Worm (Caenorhabditis elegans) whole organism, L1 larva: ENCODE measurements around the gene msp-81.

ENCODE experiments used
- C34B4.2 ChIP-seq: sonication (generic microtip); optimal IDR thresholded peaks from 2 replicates; lab custom pipeline; 2017; ENCODE audit warnings: mild to moderate bottlenecking, missing genetic modification characterization, missing compliant biosample characterization
- aha-1 ChIP-seq: fragments of 150-350 bp; optimal IDR thresholded peaks from 2 replicates; lab custom pipeline; 2014; ENCODE audit warnings: missing biosample characterization, missing genetic modification characterization
- aly-2 ChIP-seq: fragments of 150-350 bp; optimal IDR thresholded peaks from 2 replicates; lab custom pipeline; 2014; ENCODE audit warnings: missing biosample characterization, missing genetic modification characterization
- ama-1 ChIP-seq: fragments of 150-350 bp; optimal IDR thresholded peaks from 2 replicates; lab custom pipeline; 2014
- blmp-1 ChIP-seq: fragments of 150-350 bp; optimal IDR thresholded peaks from 2 replicates; lab custom pipeline; 2014; ENCODE audit warnings: missing biosample characterization, missing genetic modification characterization
- ceh-8 ChIP-seq: fragments of 200-800 bp; sonication (Bioruptor generic); optimal IDR thresholded peaks from 2 replicates; lab custom pipeline; 2018; ENCODE audit warnings: mild to moderate bottlenecking, missing genetic modification characterization, moderate library complexity, missing compliant biosample characterization
- ceh-82 ChIP-seq, 3 experiments: fragments of 150-350 bp in 1 of 3; sonication (generic microtip) in 2 of 3; optimal IDR thresholded peaks; 2 replicates each; lab custom pipeline; 2014 to 2017; ENCODE audit warnings: missing biosample characterization in 3 of 3, missing genetic modification characterization in 3 of 3
- ceh-90 ChIP-seq: sonication (generic microtip); optimal IDR thresholded peaks from 2 replicates; lab custom pipeline; 2016; ENCODE audit warnings: missing genetic modification characterization, missing compliant biosample characterization
- ces-1 ChIP-seq: fragments of 150-350 bp; optimal IDR thresholded peaks from 2 replicates; lab custom pipeline; 2014; ENCODE audit warnings: missing biosample characterization, missing genetic modification reagents, missing genetic modification characterization
- dpl-1 ChIP-seq, 3 experiments: fragments of 150-350 bp in 2 of 3; sonication (generic microtip) in 1 of 3; optimal IDR thresholded peaks; 2 replicates each; lab custom pipeline; 2014 to 2017; ENCODE audit warnings: missing biosample characterization in 3 of 3, missing genetic modification characterization in 3 of 3, missing genetic modification reagents in 3 of 3
- dsc-1 ChIP-seq: sonication (generic microtip); optimal IDR thresholded peaks from 2 replicates; lab custom pipeline; 2016; ENCODE audit warnings: mild to moderate bottlenecking, missing genetic modification characterization, missing compliant biosample characterization
- efl-3 ChIP-seq: fragments of 200-800 bp; sonication (Bioruptor generic); optimal IDR thresholded peaks from 2 replicates; lab custom pipeline; 2018; ENCODE audit warnings: mild to moderate bottlenecking, missing genetic modification characterization, missing compliant biosample characterization
- egl-13 ChIP-seq: sonication (generic microtip); optimal IDR thresholded peaks from 2 replicates; lab custom pipeline; 2016; ENCODE audit warnings: missing genotype, missing genetic modification reagents, missing genetic modification characterization, missing compliant biosample characterization
- egl-27 ChIP-seq, 2 experiments: fragments of 150-350 bp in 1 of 2; sonication (generic microtip); optimal IDR thresholded peaks; 3 replicates each; lab custom pipeline; 2017 to 2018; ENCODE audit warnings: missing biosample characterization in 2 of 2, missing genetic modification characterization in 2 of 2, missing genetic modification reagents in 2 of 2
- elt-2 ChIP-seq: sonication (generic microtip); optimal IDR thresholded peaks from 2 replicates; lab custom pipeline; 2016; ENCODE audit warnings: missing genetic modification characterization, mild to moderate bottlenecking, inconsistent platforms, missing compliant biosample characterization, missing genetic modification reagents
- ets-5 ChIP-seq: fragments of 200-800 bp; sonication (Bioruptor generic); IDR thresholded peaks from 2 replicates; pipeline ENCODE4 v1.3.6; 2022; ENCODE audit warnings: missing genetic modification characterization, missing compliant biosample characterization
- fkh-4 ChIP-seq: sonication (generic microtip); optimal IDR thresholded peaks from 2 replicates; lab custom pipeline; 2016; ENCODE audit warnings: missing compliant biosample characterization, missing genetic modification characterization, borderline replicate concordance
- fkh-8 ChIP-seq: sonication (generic microtip); optimal IDR thresholded peaks from 2 replicates; lab custom pipeline; 2016; ENCODE audit warnings: mild to moderate bottlenecking, missing genetic modification characterization, missing compliant biosample characterization
- hpl-2 ChIP-seq: fragments of 150-350 bp; optimal IDR thresholded peaks from 2 replicates; lab custom pipeline; 2014; ENCODE audit warnings: missing biosample characterization, missing genetic modification reagents, missing genetic modification characterization
- irx-1 ChIP-seq: sonication (generic microtip); optimal IDR thresholded peaks from 2 replicates; lab custom pipeline; 2016; ENCODE audit warnings: missing genetic modification characterization, missing compliant biosample characterization
- jun-1 ChIP-seq: fragments of 150-350 bp; optimal IDR thresholded peaks from 2 replicates; lab custom pipeline; 2014; ENCODE audit warnings: missing biosample characterization, missing genetic modification reagents, missing genetic modification characterization
- lin-13 ChIP-seq: fragments of 150-350 bp; optimal IDR thresholded peaks from 2 replicates; lab custom pipeline; 2014; ENCODE audit warnings: missing biosample characterization, missing genetic modification reagents, missing genetic modification characterization
- lin-14 ChIP-seq: fragments of 200-800 bp; sonication (Bioruptor generic); optimal IDR thresholded peaks from 2 replicates; lab custom pipeline; 2018; ENCODE audit warnings: mild to moderate bottlenecking, missing genetic modification characterization, moderate library complexity, missing compliant biosample characterization
- lin-39 ChIP-seq: fragments of 150-350 bp; optimal IDR thresholded peaks from 2 replicates; lab custom pipeline; 2014; ENCODE audit warnings: missing biosample characterization, missing genetic modification reagents, missing genetic modification characterization
- lsy-2 ChIP-seq, 2 experiments: fragments of 150-350 bp; optimal IDR thresholded peaks; 2 replicates each; lab custom pipeline; 2014; ENCODE audit warnings: missing biosample characterization in 2 of 2, missing genetic modification characterization in 2 of 2
- mab-9 ChIP-seq: fragments of 200-800 bp; sonication (Bioruptor generic); IDR thresholded peaks from 2 replicates; pipeline ENCODE4 v1.3.6; 2022; ENCODE audit warnings: missing genetic modification reagents, missing genetic modification characterization, missing compliant biosample characterization
- mep-1 ChIP-seq: fragments of 150-350 bp; optimal IDR thresholded peaks from 2 replicates; lab custom pipeline; 2014; ENCODE audit warnings: missing biosample characterization, missing genetic modification characterization
- nhr-11 ChIP-seq: fragments of 150-350 bp; optimal IDR thresholded peaks from 2 replicates; lab custom pipeline; 2014; ENCODE audit warnings: missing biosample characterization, missing genetic modification characterization
- nhr-19 ChIP-seq: fragments of 200-800 bp; sonication (Bioruptor generic); conservative IDR thresholded peaks from 2 replicates; pipeline ENCODE4 v1.3.6; 2022; ENCODE audit warnings: missing genetic modification characterization, missing compliant biosample characterization
- nhr-20 ChIP-seq: sonication (generic microtip); optimal IDR thresholded peaks from 2 replicates; lab custom pipeline; 2016; ENCODE audit warnings: mild to moderate bottlenecking, missing genetic modification characterization, missing compliant biosample characterization
- nhr-237 ChIP-seq: fragments of 150-350 bp; optimal IDR thresholded peaks from 2 replicates; lab custom pipeline; 2014; ENCODE audit warnings: missing biosample characterization, missing genetic modification characterization
- nhr-28 ChIP-seq: fragments of 150-350 bp; optimal IDR thresholded peaks from 2 replicates; lab custom pipeline; 2014; ENCODE audit warnings: missing biosample characterization, missing genetic modification characterization
- nhr-47 ChIP-seq: sonication (generic microtip); optimal IDR thresholded peaks from 2 replicates; lab custom pipeline; 2016; ENCODE audit warnings: mild to moderate bottlenecking, missing genetic modification characterization, moderate library complexity, missing compliant biosample characterization
- nhr-71 ChIP-seq: sonication (generic microtip); optimal IDR thresholded peaks from 2 replicates; lab custom pipeline; 2016; ENCODE audit warnings: mild to moderate bottlenecking, missing genetic modification characterization, moderate library complexity, missing compliant biosample characterization
- nhr-76 ChIP-seq: sonication (generic microtip); optimal IDR thresholded peaks from 2 replicates; lab custom pipeline; 2017; ENCODE audit warnings: missing biosample characterization, missing genetic modification characterization
- nhr-77 ChIP-seq: fragments of 150-350 bp; optimal IDR thresholded peaks from 2 replicates; lab custom pipeline; 2014; ENCODE audit warnings: missing biosample characterization, missing genetic modification characterization
- nhr-84 ChIP-seq: sonication (generic microtip); optimal IDR thresholded peaks from 2 replicates; lab custom pipeline; 2017; ENCODE audit warnings: missing biosample characterization, missing genetic modification characterization
- nhr-85 ChIP-seq: sonication (generic microtip); peaks from one replicate; lab custom pipeline; 2016; ENCODE audit warnings: missing genetic modification characterization, inconsistent platforms, missing compliant biosample characterization
- nhr-90 ChIP-seq: sonication (generic microtip); optimal IDR thresholded peaks from 2 replicates; lab custom pipeline; 2016; ENCODE audit warnings: mild to moderate bottlenecking, missing genetic modification characterization, missing compliant biosample characterization; ENCODE audit not compliant: poor library complexity
- pag-3 ChIP-seq: sonication (generic microtip); optimal IDR thresholded peaks from 2 replicates; lab custom pipeline; 2017; ENCODE audit warnings: missing genetic modification characterization, mild to moderate bottlenecking, missing compliant biosample characterization, antibody characterized with exemption, borderline replicate concordance; ENCODE audit not compliant: insufficient read depth
- pqm-1 ChIP-seq: sonication (generic microtip); optimal IDR thresholded peaks from 3 replicates; lab custom pipeline; 2017; ENCODE audit warnings: missing biosample characterization, missing genetic modification characterization
- rnt-1 ChIP-seq: sonication (generic microtip); optimal IDR thresholded peaks from 2 replicates; lab custom pipeline; 2016; ENCODE audit warnings: mild to moderate bottlenecking, missing genetic modification characterization, moderate library complexity, missing compliant biosample characterization
- snpc-4 ChIP-seq: fragments of 150-350 bp; optimal IDR thresholded peaks from 2 replicates; lab custom pipeline; 2014; ENCODE audit warnings: missing biosample characterization, missing genetic modification characterization
- sptf-1 ChIP-seq: fragments of 150-350 bp; optimal IDR thresholded peaks from 2 replicates; lab custom pipeline; 2014; ENCODE audit warnings: missing biosample characterization, missing genetic modification characterization
- swsn-7 ChIP-seq: sonication (generic microtip); optimal IDR thresholded peaks from 2 replicates; lab custom pipeline; 2016; ENCODE audit warnings: missing genetic modification characterization, missing compliant biosample characterization
- tbx-2 ChIP-seq: sonication (generic microtip); optimal IDR thresholded peaks from 2 replicates; lab custom pipeline; 2016; ENCODE audit warnings: missing genetic modification characterization, missing compliant biosample characterization
- unc-130 ChIP-seq: fragments of 150-350 bp; optimal IDR thresholded peaks from 2 replicates; lab custom pipeline; 2017; ENCODE audit warnings: missing biosample characterization, missing genetic modification characterization, inconsistent platforms
- unc-86 ChIP-seq: sonication (generic microtip); optimal IDR thresholded peaks from 2 replicates; lab custom pipeline; 2016; ENCODE audit warnings: missing genetic modification characterization, missing compliant biosample characterization
- vab-15 ChIP-seq: sonication (generic microtip); optimal IDR thresholded peaks from 2 replicates; lab custom pipeline; 2017; ENCODE audit warnings: missing genotype, mild to moderate bottlenecking, missing genetic modification characterization, missing compliant biosample characterization
- xbp-1 ChIP-seq: sonication (generic microtip); optimal IDR thresholded peaks from 2 replicates; lab custom pipeline; 2016; ENCODE audit warnings: missing genetic modification characterization, missing compliant biosample characterization
- zag-1 ChIP-seq: fragments of 150-350 bp; optimal IDR thresholded peaks from 2 replicates; lab custom pipeline; 2014; ENCODE audit warnings: missing biosample characterization, missing genetic modification characterization
- zip-4 ChIP-seq: fragments of 200-800 bp; sonication (Bioruptor generic); optimal IDR thresholded peaks from 2 replicates; lab custom pipeline; 2018; ENCODE audit warnings: mild to moderate bottlenecking, missing genetic modification characterization, moderate library complexity, missing compliant biosample characterization
- ztf-4 ChIP-seq: fragments of 150-350 bp; optimal IDR thresholded peaks from 2 replicates; lab custom pipeline; 2014; ENCODE audit warnings: missing biosample characterization, missing genetic modification characterization

Gene msp-81

ce11 chrIV:9867915-9868314 is 31.7 kb upstream of the msp-81 start (continued):
- TF ChIP-seq nhr-90 (tag; lab: Kevin White, UChicago), result peak; percentile 87
- no peak for TF ChIP-seq ceh-8 (GFP tag; lab: Kevin White, UChicago)
- no peak for TF ChIP-seq nhr-76 (tag; lab: Kevin White, UChicago)
- TF ChIP-seq zag-1 (tag; lab: Kevin White, UChicago), result no peak
- TF ChIP-seq ces-1 (GFP tag; lab: Kevin White, UChicago), result no peak
- no peak for TF ChIP-seq sptf-1
- peak; percentile 94 for TF ChIP-seq blmp-1 (tag; lab: Kevin White, UChicago)
- no peak for TF ChIP-seq dsc-1 (tag; lab: Kevin White, UChicago)
- peak in 1 of 3 experiments; percentile 28 for TF ChIP-seq dpl-1 (GFP tag; optimal IDR thresholded peaks at IDR 0.05; lab: Kevin White, UChicago)
- no peak for TF ChIP-seq ets-5 (GFP tag; lab: Robert Waterston, UW)
- TF ChIP-seq egl-13 (tag; lab: Kevin White, UChicago), result no peak
- TF ChIP-seq lin-39 (tag; lab: Kevin White, UChicago), result no peak
- TF ChIP-seq swsn-7 (tag; lab: Kevin White, UChicago), result no peak
- no peak for TF ChIP-seq mab-9 (GFP tag; lab: Robert Waterston, UW)
- no peak for TF ChIP-seq pqm-1 (tag; lab: Kevin White, UChicago)
- TF ChIP-seq unc-130, result peak; percentile 89
- TF ChIP-seq pag-3, result no peak
- TF ChIP-seq fkh-8 (tag; lab: Kevin White, UChicago), result no peak
- TF ChIP-seq elt-2, result no peak
- TF ChIP-seq unc-86 (tag; lab: Kevin White, UChicago), result no peak
- no peak for TF ChIP-seq jun-1
- TF ChIP-seq tbx-2, result peak; percentile 84
- peak; percentile 53 for TF ChIP-seq mep-1 (tag; lab: Kevin White, UChicago)
- no peak for TF ChIP-seq ceh-90
- no peak for TF ChIP-seq hpl-2 (GFP tag; lab: Kevin White, UChicago)
- no peak for TF ChIP-seq nhr-237 (tag; lab: Kevin White, UChicago)
- TF ChIP-seq nhr-11 (tag; lab: Kevin White, UChicago), result no peak
- TF ChIP-seq vab-15 (tag; lab: Kevin White, UChicago), result no peak
- TF ChIP-seq nhr-77 (tag; lab: Kevin White, UChicago), result no peak
- no peak for TF ChIP-seq xbp-1 (tag; lab: Kevin White, UChicago)
- TF ChIP-seq ceh-82 (tag; optimal IDR thresholded peaks at IDR 0.05; lab: Kevin White, UChicago), result no peak
- no peak for TF ChIP-seq ama-1 (lab: Kevin White, UChicago)
- peak; percentile 61 to 74 for TF ChIP-seq lsy-2 (tag; optimal IDR thresholded peaks at IDR 0.05; lab: Kevin White, UChicago)
- peak; percentile 96 for TF ChIP-seq nhr-20 (tag; lab: Kevin White, UChicago)
- TF ChIP-seq rnt-1 (tag; lab: Kevin White, UChicago), result no peak
- TF ChIP-seq efl-3 (GFP tag; lab: Kevin White, UChicago), result no peak
- peak; percentile 87 for TF ChIP-seq nhr-19
- TF ChIP-seq aly-2 (tag; lab: Kevin White, UChicago), result no peak
- TF ChIP-seq aha-1 (tag; lab: Kevin White, UChicago), result no peak
- no peak for TF ChIP-seq nhr-28 (tag; lab: Kevin White, UChicago)
- TF ChIP-seq irx-1 (tag; lab: Kevin White, UChicago), result no peak
- no peak for TF ChIP-seq snpc-4
- no peak for TF ChIP-seq egl-27 (tag; optimal IDR thresholded peaks at IDR 0.05; lab: Kevin White, UChicago)
- TF ChIP-seq ztf-4 (tag; lab: Kevin White, UChicago), result peak; percentile 62
- peak; percentile 98 for TF ChIP-seq nhr-85 (tag; lab: Kevin White, UChicago)
- TF ChIP-seq zip-4 (GFP tag; lab: Kevin White, UChicago), result no peak
- peak; percentile 93 for TF ChIP-seq nhr-71
- no peak for TF ChIP-seq C34B4.2
- TF ChIP-seq lin-14 (GFP tag; lab: Kevin White, UChicago), result peak; percentile 84
- TF ChIP-seq nhr-84 (tag; lab: Kevin White, UChicago), result no peak
- TF ChIP-seq nhr-47, result peak; percentile 71
- TF ChIP-seq fkh-4 (tag; lab: Kevin White, UChicago), result no peak
- peak; percentile 36 for TF ChIP-seq lin-13
